Fruit fly (Drosophila melanogaster): ENCODE measurements around the gene Cp36.

Gene Cp36

dm6 chrX:8521492-8521891 is 42.4 kb downstream of the Cp36 start:
- no peak for TF ChIP-seq noc (tag; optimal IDR thresholded peaks at IDR 0.05)

- no peak for TF ChIP-seq noc (tag; optimal IDR thresholded peaks at IDR 0.05)
Observed at dm6 chrX:8522504-8522903, 43.4 kb downstream of the Cp36 start.

DNA sequence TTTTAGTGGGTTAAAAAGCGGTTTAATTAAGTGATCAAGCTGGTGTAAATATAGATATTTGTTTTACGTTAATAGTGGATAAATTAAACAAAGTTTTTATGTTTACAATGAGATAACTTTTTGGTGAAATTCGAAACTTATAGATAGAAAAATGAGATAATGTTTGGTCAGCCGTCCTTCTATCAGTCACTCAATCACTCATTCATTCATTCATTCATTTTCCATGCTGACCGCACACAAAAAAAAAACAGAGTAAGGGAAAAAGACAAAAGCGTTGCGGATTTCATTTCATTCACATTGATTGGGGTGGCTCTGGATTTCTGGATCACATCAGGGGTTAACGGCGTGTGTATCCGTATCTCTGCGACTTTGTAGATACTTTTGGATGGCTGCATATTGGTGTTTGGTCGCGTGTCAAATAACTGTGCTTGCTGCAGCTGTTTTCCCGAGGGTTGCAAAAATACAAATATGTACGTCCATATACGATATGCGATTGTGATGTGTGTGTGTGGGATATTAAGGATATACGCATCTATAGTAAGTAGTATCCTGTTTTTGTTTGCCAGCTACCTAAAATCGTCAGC is 44.5 kb downstream of the Cp36 start:
- no peak for TF ChIP-seq noc (tag; optimal IDR thresholded peaks at IDR 0.05)

DNA sequence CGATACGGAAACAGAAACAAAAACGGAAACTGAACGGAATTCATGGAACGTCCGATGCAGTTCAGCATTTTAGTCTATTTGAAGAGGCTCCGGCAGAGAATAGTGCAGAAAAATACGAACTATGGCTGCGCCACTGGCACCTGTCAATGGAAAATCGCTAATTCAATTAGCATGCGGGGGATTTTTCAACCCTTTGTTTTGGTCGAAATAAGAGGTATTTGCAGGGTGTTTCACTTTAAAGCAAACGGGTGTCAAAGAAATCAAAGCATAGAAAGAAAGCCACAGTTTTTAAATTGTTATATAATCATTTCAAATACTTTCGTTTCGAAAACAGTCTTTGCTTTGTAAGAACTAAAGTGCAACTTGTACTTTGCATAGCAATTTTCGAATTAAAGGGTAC is 50.5 kb downstream of the Cp36 start, which contains the start of gene PIP82:
Gene PIP82, minus strand, starts transcription at position 101 of the 400 bp plus-strand sequence.
- TF ChIP-seq noc (tag; optimal IDR thresholded peaks at IDR 0.05) = no peak
